Worm (Caenorhabditis elegans): ENCODE data around the gene sdpn-1.
A peak's percentile ranks its signal among the peaks of the same experiment; 100 is the strongest.

sdpn-1 gene

ce11 chrX:7989155-7989554, 8.9 kb downstream of the sdpn-1 start:
- TF ChIP-seq lsy-2 (tag; optimal IDR thresholded peaks at IDR 0.05) (no peak), F13H6.1 (tag; optimal IDR thresholded peaks at IDR 0.05) (no peak), unc-55 (GFP tag; optimal IDR thresholded peaks at IDR 0.05) (no peak), ceh-82 (tag; optimal IDR thresholded peaks at IDR 0.05) (no peak), aly-2 (tag; optimal IDR thresholded peaks at IDR 0.05) (no peak), nhr-12 (tag; optimal IDR thresholded peaks at IDR 0.05) (no peak), lin-13 (GFP tag; optimal IDR thresholded peaks at IDR 0.05) (no peak)

ce11 chrX:7988457-7988856, 9.6 kb downstream of the sdpn-1 start:
- no peak for TF ChIP-seq unc-39 (tag; optimal IDR thresholded peaks at IDR 0.05)
- no peak for TF ChIP-seq nhr-129 (tag; optimal IDR thresholded peaks at IDR 0.05)
- no peak for TF ChIP-seq sma-3 (GFP tag; optimal IDR thresholded peaks at IDR 0.05)
- no peak for TF ChIP-seq zag-1 (tag; optimal IDR thresholded peaks at IDR 0.05)
- no peak for TF ChIP-seq snpc-4 (tag; optimal IDR thresholded peaks at IDR 0.05)
- TF ChIP-seq blmp-1 (tag; optimal IDR thresholded peaks at IDR 0.05; ENCODE audit: insufficient read depth): no peak
- TF ChIP-seq lsy-2 (tag; optimal IDR thresholded peaks at IDR 0.05): no peak
- no peak for TF ChIP-seq fos-1 (tag; optimal IDR thresholded peaks at IDR 0.05)
- no peak for TF ChIP-seq dmd-4 (tag; optimal IDR thresholded peaks at IDR 0.05)
- TF ChIP-seq ztf-1 (GFP tag; conservative IDR thresholded peaks at IDR 0.05): no peak
- TF ChIP-seq peb-1 (tag; optimal IDR thresholded peaks at IDR 0.05): no peak
- no peak for TF ChIP-seq egl-27 (tag; optimal IDR thresholded peaks at IDR 0.05)
- no peak for TF ChIP-seq F13H6.1 (tag; optimal IDR thresholded peaks at IDR 0.05)
- TF ChIP-seq mab-5 (tag; optimal IDR thresholded peaks at IDR 0.05): no peak
- TF ChIP-seq nhr-12 (tag; optimal IDR thresholded peaks at IDR 0.05): no peak
- TF ChIP-seq nhr-237 (tag; optimal IDR thresholded peaks at IDR 0.05): no peak
- no peak for TF ChIP-seq ztf-11 (tag; optimal IDR thresholded peaks at IDR 0.05)

ce11 chrX:7986892-7987291, 11.1 kb downstream of the sdpn-1 start:
- TF ChIP-seq nhr-25 (tag; optimal IDR thresholded peaks at IDR 0.05) (peak; percentile 73), sma-3 (GFP tag; optimal IDR thresholded peaks at IDR 0.05) (peak; percentile 93), F13H6.1 (tag; optimal IDR thresholded peaks at IDR 0.05) (no peak), blmp-1 (tag; optimal IDR thresholded peaks at IDR 0.05; ENCODE audit: insufficient read depth) (peak; percentile 44), unc-55 (GFP tag; optimal IDR thresholded peaks at IDR 0.05) (no peak), gmeb-1 (tag; optimal IDR thresholded peaks at IDR 0.05) (peak; percentile 68), nhr-77 (tag; optimal IDR thresholded peaks at IDR 0.05) (no peak), nhr-129 (tag; optimal IDR thresholded peaks at IDR 0.05) (peak; percentile 60), sem-4 (tag; optimal IDR thresholded peaks at IDR 0.05) (no peak), crh-2 (tag; optimal IDR thresholded peaks at IDR 0.05) (peak; percentile 68), elt-1 (tag; optimal IDR thresholded peaks at IDR 0.05) (no peak), nhr-6 (tag; optimal IDR thresholded peaks at IDR 0.05) (peak; percentile 22), egl-27 (tag; optimal IDR thresholded peaks at IDR 0.05) (peak; percentile 63), nhr-237 (tag; optimal IDR thresholded peaks at IDR 0.05) (no peak), mdl-1 (tag; optimal IDR thresholded peaks at IDR 0.05) (peak; percentile 42 to 54), fos-1 (tag; optimal IDR thresholded peaks at IDR 0.05) (peak; percentile 29), nhr-21 (tag; optimal IDR thresholded peaks at IDR 0.05) (peak; percentile 88), elt-3 (tag; optimal IDR thresholded peaks at IDR 0.05) (no peak), lsy-2 (tag; optimal IDR thresholded peaks at IDR 0.05) (peak in 1 of 2 experiments; percentile 54), mbf-1 (tag; optimal IDR thresholded peaks at IDR 0.05) (no peak), aly-2 (tag; optimal IDR thresholded peaks at IDR 0.05) (no peak), sma-9 (GFP tag; optimal IDR thresholded peaks at IDR 0.05) (peak; percentile 96), sma-9 (tag; optimal IDR thresholded peaks at IDR 0.05) (no peak)

- TF ChIP-seq sma-3 (GFP tag; optimal IDR thresholded peaks at IDR 0.05) (peak; percentile 36), elt-3 (tag; optimal IDR thresholded peaks at IDR 0.05) (no peak), crh-2 (tag; optimal IDR thresholded peaks at IDR 0.05) (peak; percentile 11), fos-1 (tag; optimal IDR thresholded peaks at IDR 0.05) (no peak), nhr-25 (tag; optimal IDR thresholded peaks at IDR 0.05) (peak; percentile 22), nhr-6 (tag; optimal IDR thresholded peaks at IDR 0.05) (no peak), nhr-77 (tag; optimal IDR thresholded peaks at IDR 0.05) (no peak), sem-4 (tag; optimal IDR thresholded peaks at IDR 0.05) (no peak), sma-9 (GFP tag; optimal IDR thresholded peaks at IDR 0.05) (peak; percentile 58), sma-9 (tag; optimal IDR thresholded peaks at IDR 0.05) (no peak), mdl-1 (tag; optimal IDR thresholded peaks at IDR 0.05) (no peak)
Measured at ce11 chrX:7985495-7986029, 12.5 kb downstream of the sdpn-1 start, which contains the start of gene F45E1.4. F45E1.4 (plus strand) TSS chrX:7985979.
